Fruit fly (Drosophila melanogaster): ENCODE data around the gene Vps45.

The Vps45 gene

DNA sequence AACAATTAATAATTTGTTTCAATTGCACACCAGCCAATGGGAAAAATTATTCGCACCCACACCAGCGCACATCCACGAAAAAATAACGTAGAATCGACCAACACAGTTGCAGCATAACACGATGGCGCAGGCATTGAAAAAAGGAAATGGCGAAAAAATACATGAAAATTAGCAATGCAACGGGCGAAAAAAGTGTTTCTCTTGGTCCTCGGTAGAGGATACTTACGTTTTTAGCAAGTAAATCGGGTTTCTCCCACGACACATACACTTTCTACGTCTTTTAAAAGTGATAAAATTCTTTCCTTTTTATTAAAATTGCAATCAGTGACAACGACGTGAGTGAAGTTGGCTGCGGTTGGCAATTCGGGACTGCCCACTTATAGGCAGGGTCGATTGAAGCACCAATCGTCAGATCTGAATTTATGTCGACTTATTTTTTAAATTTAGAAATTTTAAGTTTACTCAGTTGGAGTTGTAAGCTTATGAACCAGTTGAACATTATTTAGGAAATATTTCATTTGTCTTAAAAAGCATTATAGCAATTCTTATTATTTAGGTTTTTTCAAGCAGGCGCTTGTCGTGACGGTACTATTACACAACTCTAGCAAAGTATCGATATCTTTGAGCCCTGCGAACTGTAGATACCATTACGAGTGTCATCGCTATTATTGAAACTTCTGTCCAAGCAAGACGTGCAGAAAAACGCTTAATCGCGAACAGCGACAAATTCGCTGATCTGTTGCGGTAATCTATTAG lies 13.8 kb downstream of the Vps45 start, which contains the start of the genes Kap-alpha3 and Son (continued):
- TF ChIP-seq vvl (GFP tag; IDR thresholded peaks at IDR 0.05) (peak; percentile 91), CG13424 (tag; optimal IDR thresholded peaks at IDR 0.05) (peak; percentile 89), grn (GFP tag; optimal IDR thresholded peaks at IDR 0.05) (peak; percentile 87), Ada2b (GFP tag; IDR thresholded peaks at IDR 0.05) (peak; percentile 76), sim (GFP tag; IDR thresholded peaks at IDR 0.05) (peak; percentile 58), CG32772 (GFP tag; IDR thresholded peaks at IDR 0.05) (peak; percentile 88), CG6175 (GFP tag; IDR thresholded peaks at IDR 0.05) (peak; percentile 53; the same call in 2 of the 3 replicates), CG14014 (GFP tag; IDR thresholded peaks at IDR 0.05) (peak; percentile 86), rib (GFP tag; IDR thresholded peaks at IDR 0.05) (peak; percentile 77), Sin3A (optimal IDR thresholded peaks at IDR 0.05) (peak; percentile 97), sima (GFP tag; optimal IDR thresholded peaks at IDR 0.05) (peak; percentile 62), D19B (GFP tag; optimal IDR thresholded peaks at IDR 0.05) (peak; percentile 81), nau (GFP tag; optimal IDR thresholded peaks at IDR 0.05) (no peak), B-H2 (GFP tag; optimal IDR thresholded peaks at IDR 0.05) (peak; percentile 97), pho (GFP tag; optimal IDR thresholded peaks at IDR 0.05) (peak; percentile 96), CG1602 (GFP tag; optimal IDR thresholded peaks at IDR 0.05) (peak; percentile 86), pnt (GFP tag; optimal IDR thresholded peaks at IDR 0.05) (peak; percentile 90), CG12744 (GFP tag; optimal IDR thresholded peaks at IDR 0.05) (peak; percentile 91), prd (optimal IDR thresholded peaks at IDR 0.05) (no peak), prd (GFP tag; IDR thresholded peaks at IDR 0.05) (peak; percentile 89), CG9437 (GFP tag; optimal IDR thresholded peaks at IDR 0.05) (peak; percentile 97), ranshi (GFP tag; IDR thresholded peaks at IDR 0.05) (peak; percentile 85), CG31365 (tag; optimal IDR thresholded peaks at IDR 0.05) (peak; percentile 78), Antp (GFP tag; optimal IDR thresholded peaks at IDR 0.05) (peak; percentile 91), pum (GFP tag; optimal IDR thresholded peaks at IDR 0.05) (peak; percentile 92), trh (GFP tag; optimal IDR thresholded peaks at IDR 0.05) (peak; percentile 88), ken (GFP tag; IDR thresholded peaks at IDR 0.05) (peak; percentile 91), br (optimal IDR thresholded peaks at IDR 0.05) (no peak), CG9817 (tag; optimal IDR thresholded peaks at IDR 0.05) (peak; percentile 94), CG14860 (GFP tag; IDR thresholded peaks at IDR 0.05; ENCODE audit: partially characterized antibody) (peak; percentile 81), Hsf (GFP tag; optimal IDR thresholded peaks at IDR 0.05) (peak; percentile 95), CG6689 (GFP tag; IDR thresholded peaks at IDR 0.05) (peak; percentile 83), fd96Cb (tag; optimal IDR thresholded peaks at IDR 0.05) (peak; percentile 74), Chrac-16 (GFP tag; optimal IDR thresholded peaks at IDR 0.05) (peak; percentile 88), ci (GFP tag; IDR thresholded peaks at IDR 0.05) (peak; percentile 95), CG8944 (GFP tag; optimal IDR thresholded peaks at IDR 0.05) (peak; percentile 93), CG16779 (GFP tag; IDR thresholded peaks at IDR 0.05) (peak; percentile 79; the same call in 1 of the 2 replicates), Dref (GFP tag; IDR thresholded peaks at IDR 0.05) (peak; percentile 75), schlank (tag; optimal IDR thresholded peaks at IDR 0.05) (peak; percentile 91), CG4707 (GFP tag; optimal IDR thresholded peaks at IDR 0.05) (peak; percentile 91), z (GFP tag; IDR thresholded peaks at IDR 0.05) (no peak), Lhr (GFP tag; optimal IDR thresholded peaks at IDR 0.05) (peak; percentile 93), odd (GFP tag; optimal IDR thresholded peaks at IDR 0.05) (peak; percentile 92), mam (GFP tag; optimal IDR thresholded peaks at IDR 0.05) (peak; percentile 95), dati (GFP tag; IDR thresholded peaks at IDR 0.05) (peak; percentile 74), slp2 (GFP tag; optimal IDR thresholded peaks at IDR 0.05) (peak; percentile 91), CG10209 (GFP tag; optimal IDR thresholded peaks at IDR 0.05) (peak; percentile 93), CG2875 (GFP tag; optimal IDR thresholded peaks at IDR 0.05) (peak; percentile 86), chn (GFP tag; optimal IDR thresholded peaks at IDR 0.05) (peak; percentile 93), wdn (GFP tag; IDR thresholded peaks at IDR 0.05) (peak; percentile 74; the same call in 1 of the 2 replicates), CG33557 (GFP tag; optimal IDR thresholded peaks at IDR 0.05) (peak; percentile 95)

Data from whole organism, embryonic.